Fruit fly (Drosophila melanogaster): ENCODE data around the gene Gnpnat.

DNA sequence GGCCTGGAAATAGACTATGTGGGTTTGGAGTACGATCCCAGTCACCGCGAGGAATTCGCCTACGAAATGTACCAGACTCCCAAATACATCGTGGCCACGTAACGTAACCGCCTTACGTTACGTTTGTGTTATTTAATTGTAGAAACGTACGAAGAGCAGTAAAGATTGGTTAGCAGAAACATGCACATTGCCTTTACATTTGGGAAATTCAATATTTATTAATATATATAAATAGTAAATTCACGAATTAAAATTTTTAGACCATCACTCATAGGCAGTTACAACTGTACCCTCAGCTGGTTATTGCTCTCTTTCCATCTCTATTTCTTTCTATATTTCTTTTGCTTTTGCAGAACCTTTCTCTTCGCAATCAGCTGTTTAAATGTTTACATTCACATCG is at the start of gene Gnpnat:
- peak; percentile 37 for TF ChIP-seq bab1 (GFP tag; optimal IDR thresholded peaks at IDR 0.05)
- no peak for TF ChIP-seq cnc (optimal IDR thresholded peaks at IDR 0.05)
- TF ChIP-seq CG7101 (tag; optimal IDR thresholded peaks at IDR 0.05): peak; percentile 71
- TF ChIP-seq CG33017 (tag; optimal IDR thresholded peaks at IDR 0.05): peak; percentile 73
- TF ChIP-seq Clk (GFP tag; optimal IDR thresholded peaks at IDR 0.05): no peak
- TF ChIP-seq pad (GFP tag; optimal IDR thresholded peaks at IDR 0.05): peak; percentile 15
- TF ChIP-seq CG12768 (GFP tag; optimal IDR thresholded peaks at IDR 0.05): peak; percentile 59
- no peak for TF ChIP-seq toe (GFP tag; optimal IDR thresholded peaks at IDR 0.05)
- no peak for TF ChIP-seq ovo (GFP tag; optimal IDR thresholded peaks at IDR 0.05)
- no peak for TF ChIP-seq tj (GFP tag; optimal IDR thresholded peaks at IDR 0.05)
- no peak for TF ChIP-seq kay (GFP tag; ENCODE audit: borderline replicate concordance)
- peak; percentile 33 for TF ChIP-seq Mnt (GFP tag; optimal IDR thresholded peaks at IDR 0.05)

All from whole organism, adult.